Fruit fly (Drosophila melanogaster): Measurements from ENCODE around the gene CG1309.

DNA sequence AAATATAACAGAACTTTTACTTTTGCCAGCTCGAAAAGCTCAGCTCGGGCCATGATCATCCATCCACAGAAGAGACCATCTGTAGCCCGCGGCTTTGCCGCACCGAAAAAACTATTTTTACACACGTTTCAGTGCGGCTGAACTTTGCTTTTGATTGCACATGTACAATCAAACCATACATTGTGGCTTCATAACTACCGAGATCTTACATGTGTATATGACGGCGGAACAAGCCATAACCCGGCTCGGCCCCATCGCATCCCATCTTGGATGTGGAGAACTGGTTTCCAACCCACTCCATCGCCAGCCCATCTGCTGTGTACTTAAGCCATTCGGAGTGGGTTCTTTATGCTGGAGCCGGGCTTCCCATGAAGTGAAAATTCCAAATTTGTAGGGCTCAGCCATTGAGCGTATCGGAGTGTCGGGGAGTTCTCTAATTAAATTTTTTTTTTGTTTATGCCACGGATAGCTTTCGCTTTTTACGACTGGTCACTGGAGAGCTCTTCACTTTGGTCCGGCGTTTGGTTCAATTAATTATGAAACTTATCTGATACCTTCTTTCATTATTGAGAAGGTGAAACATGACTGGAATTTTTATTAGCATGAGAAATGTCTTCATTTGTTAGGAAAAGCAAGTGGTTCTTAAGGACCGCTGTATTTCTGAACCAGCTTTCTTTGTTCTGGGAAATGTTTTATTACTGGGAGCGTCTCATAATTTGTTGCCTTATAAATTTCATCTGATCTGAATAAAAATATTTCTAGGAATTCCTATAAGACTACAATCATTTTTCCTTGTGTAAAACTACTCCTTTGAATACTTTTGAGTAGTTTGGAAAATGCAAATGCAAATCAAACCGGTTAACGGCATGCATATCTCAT lies 12.0 kb downstream of the CG1309 start:
- TF ChIP-seq CG14711 (tag; optimal IDR thresholded peaks at IDR 0.05): no peak
- TF ChIP-seq CG33017 (tag; optimal IDR thresholded peaks at IDR 0.05): no peak
- TF ChIP-seq cnc (optimal IDR thresholded peaks at IDR 0.05): no peak
- no peak for TF ChIP-seq CG7101 (tag; optimal IDR thresholded peaks at IDR 0.05)
- TF ChIP-seq bab1 (GFP tag; optimal IDR thresholded peaks at IDR 0.05): no peak
- no peak for TF ChIP-seq cic (GFP tag; optimal IDR thresholded peaks at IDR 0.05)
- no peak for TF ChIP-seq ovo (GFP tag; optimal IDR thresholded peaks at IDR 0.05)
- no peak for TF ChIP-seq toe (GFP tag; optimal IDR thresholded peaks at IDR 0.05)
- no peak for TF ChIP-seq Crg-1 (GFP tag; optimal IDR thresholded peaks at IDR 0.05)
- TF ChIP-seq CG11617 (GFP tag; optimal IDR thresholded peaks at IDR 0.05): no peak

Measured in whole organism, adult.